Fruit fly (Drosophila melanogaster) whole organism: Measurements from ENCODE around the gene dlp.

Source experiments
- CG8478 ChIP-seq: fragments of >200 bp; optimal IDR thresholded peaks from 2 replicates; lab custom pipeline; 2018; ENCODE audit warnings: inconsistent platforms
- EcR ChIP-seq, 2 experiments: fragments of >200 bp; optimal IDR thresholded peaks; 2 replicates each; lab custom pipeline; 2017; ENCODE audit warnings: missing biosample characterization in 2 of 2, missing genetic modification characterization in 2 of 2, missing genetic modification reagents in 2 of 2
- pan ChIP-seq: fragments of >200 bp; optimal IDR thresholded peaks from 2 replicates; lab custom pipeline; 2017

dm6 chr3L:14657485-14658054, 25.2 kb downstream of the dlp start:
- no peak for TF ChIP-seq EcR (GFP tag; optimal IDR thresholded peaks at IDR 0.05; lab: Kevin White, UChicago)
- TF ChIP-seq pan = no peak
- TF ChIP-seq CG8478 (lab: Kevin White, UChicago) = no peak
